Fruit fly (Drosophila melanogaster) whole organism, embryonic: ENCODE results near the gene Ndfip.

ENCODE experiments used
- Adf1 ChIP-seq: fragments of 200-800 bp; sonication (Bioruptor generic); IDR thresholded peaks from 2 replicates; pipeline ENCODE4 v1.3.6; 2022; ENCODE audit warnings: missing biosample characterization, missing genetic modification characterization
- Awh ChIP-seq: fragments of 200-800 bp; sonication (Bioruptor generic); IDR thresholded peaks from 2 replicates; pipeline ENCODE4, ENCODE4 v1.3.6; 2022; ENCODE audit warnings: missing biosample characterization, missing genetic modification characterization
- CG10979 ChIP-seq: fragments of 200-800 bp; sonication (Bioruptor generic); optimal IDR thresholded peaks from 2 replicates; lab custom pipeline; 2018; ENCODE audit warnings: missing biosample characterization, mild to moderate bottlenecking, missing genetic modification characterization, moderate library complexity
- CG11695 ChIP-seq: fragments of 200-800 bp; sonication (Bioruptor generic); IDR thresholded peaks from 3 replicates; pipeline ENCODE4 v1.3.6; 2022; ENCODE audit warnings: missing biosample characterization, missing genetic modification characterization
- CG12219 ChIP-seq: fragments of 200-800 bp; sonication (Bioruptor generic); optimal IDR thresholded peaks from 3 replicates; lab custom pipeline; 2018; ENCODE audit warnings: missing biosample characterization, mild to moderate bottlenecking, missing genetic modification characterization
- CG13287 ChIP-seq: fragments of 200-800 bp; sonication (Bioruptor generic); IDR thresholded peaks from 2 replicates; pipeline ENCODE4 v1.3.6; 2022; ENCODE audit warnings: missing biosample characterization, missing genetic modification characterization; ENCODE audit not compliant: partially characterized antibody
- CG1603 ChIP-seq: fragments of 200-800 bp; sonication (Bioruptor generic); optimal IDR thresholded peaks from 2 replicates; lab custom pipeline; 2019; ENCODE audit warnings: missing biosample characterization, mild to moderate bottlenecking, missing genetic modification characterization, moderate library complexity
- CG17385 ChIP-seq: fragments of 200-800 bp; sonication (Bioruptor generic); optimal IDR thresholded peaks from 3 replicates; lab custom pipeline; 2018; ENCODE audit warnings: missing biosample characterization, mild to moderate bottlenecking, missing genetic modification characterization
- CG2116 ChIP-seq: fragments of 200-800 bp; sonication (Bioruptor generic); optimal IDR thresholded peaks from 3 replicates; lab custom pipeline; 2018; ENCODE audit warnings: missing biosample characterization, mild to moderate bottlenecking, missing genetic modification characterization
- CG3163 ChIP-seq: fragments of 200-800 bp; sonication (Bioruptor generic); optimal IDR thresholded peaks from 3 replicates; lab custom pipeline; 2016; ENCODE audit warnings: missing biosample characterization, missing genetic modification characterization
- CG32772 ChIP-seq: fragments of 200-800 bp; sonication (Bioruptor generic); IDR thresholded peaks from 2 replicates; pipeline ENCODE4 v1.3.6; 2022; ENCODE audit warnings: missing biosample characterization, missing genetic modification characterization
- CG4424 ChIP-seq: fragments of 200-800 bp; sonication (Bioruptor generic); optimal IDR thresholded peaks from 3 replicates; lab custom pipeline; 2016; ENCODE audit warnings: missing biosample characterization, missing genetic modification characterization
- CG6254 ChIP-seq: fragments of 200-800 bp; sonication (Bioruptor generic); optimal IDR thresholded peaks from 3 replicates; lab custom pipeline; 2017; ENCODE audit warnings: mild to moderate bottlenecking, missing biosample characterization, missing genetic modification reagents, missing genetic modification characterization
- CG7987 ChIP-seq: fragments of 200-800 bp; sonication (Bioruptor generic); optimal IDR thresholded peaks from 2 replicates; lab custom pipeline; 2018; ENCODE audit warnings: missing biosample characterization, mild to moderate bottlenecking, missing genetic modification characterization, moderate library complexity
- Dbx ChIP-seq: fragments of 200-800 bp; sonication (Bioruptor generic); IDR thresholded peaks from 3 replicates; pipeline ENCODE4 v1.3.6; 2022; ENCODE audit warnings: missing biosample characterization, missing genetic modification characterization
- Dll ChIP-seq: fragments of 200-800 bp; sonication (Bioruptor generic); IDR thresholded peaks from 4 replicates; pipeline ENCODE4 v1.3.6; 2022; ENCODE audit warnings: missing biosample characterization, missing genetic modification characterization; ENCODE audit not compliant: partially characterized antibody
- Drgx ChIP-seq: fragments of 200-800 bp; sonication (Bioruptor generic); IDR thresholded peaks from 2 replicates; pipeline ENCODE4 v1.3.6; 2022; ENCODE audit warnings: missing biosample characterization, missing genetic modification characterization
- Eip74EF ChIP-seq, 2 experiments: fragments of 200-800 bp in 1 of 2; fragments of >200 bp in 1 of 2; sonication (Bioruptor generic) in 1 of 2; optimal IDR thresholded peaks; 2 replicates each; lab custom pipeline; 2017 to 2019; ENCODE audit warnings: missing biosample characterization in 2 of 2, missing genetic modification characterization in 2 of 2, mild to moderate bottlenecking in 1 of 2, moderate library complexity in 1 of 2
- Hr51 ChIP-seq, 2 experiments: fragments of 200-800 bp; sonication (Bioruptor generic); optimal IDR thresholded peaks; 2 replicates in 1 of 2; 3 replicates in 1 of 2; lab custom pipeline; 2016 to 2018; ENCODE audit warnings: missing biosample characterization in 2 of 2, missing genetic modification characterization in 2 of 2, mild to moderate bottlenecking in 1 of 2, moderate library complexity in 1 of 2
- Mad ChIP-seq: fragments of 200-800 bp; sonication (Bioruptor generic); optimal IDR thresholded peaks from 2 replicates; lab custom pipeline; 2016; ENCODE audit warnings: missing biosample characterization, missing genetic modification characterization
- TFAM ChIP-seq: fragments of 200-800 bp; sonication (Bioruptor generic); optimal IDR thresholded peaks from 2 replicates; lab custom pipeline; 2017; ENCODE audit warnings: missing biosample characterization, missing genetic modification characterization, inconsistent platforms
- al ChIP-seq: fragments of 200-800 bp; sonication (Bioruptor generic); IDR thresholded peaks from 2 replicates; pipeline ENCODE4 v1.3.6; 2022; ENCODE audit warnings: missing biosample characterization, missing genetic modification characterization
- amos ChIP-seq: fragments of 200-800 bp; sonication (Bioruptor generic); IDR thresholded peaks from 2 replicates; pipeline ENCODE4 v1.3.6; 2022; ENCODE audit warnings: missing biosample characterization, missing genetic modification characterization; ENCODE audit not compliant: partially characterized antibody
- az2 ChIP-seq: fragments of 200-800 bp; sonication (Bioruptor generic); optimal IDR thresholded peaks from 3 replicates; lab custom pipeline; 2016; ENCODE audit warnings: missing biosample characterization, missing genetic modification characterization
- bab2 ChIP-seq: fragments of 200-800 bp; sonication (Bioruptor generic); optimal IDR thresholded peaks from 2 replicates; lab custom pipeline; 2016; ENCODE audit warnings: missing biosample characterization, missing genetic modification characterization
- chinmo ChIP-seq: fragments of 200-800 bp; sonication (Bioruptor generic); IDR thresholded peaks from 4 replicates; pipeline ENCODE4 v1.3.6; 2022; ENCODE audit warnings: missing biosample characterization, missing genetic modification characterization; ENCODE audit not compliant: partially characterized antibody
- dmrt99B ChIP-seq: fragments of 200-800 bp; sonication (Bioruptor generic); optimal IDR thresholded peaks from 2 replicates; lab custom pipeline; 2018; ENCODE audit warnings: missing biosample characterization, mild to moderate bottlenecking, missing genetic modification characterization, moderate library complexity
- fd64A ChIP-seq: fragments of 200-800 bp; sonication (Bioruptor generic); optimal IDR thresholded peaks from 3 replicates; lab custom pipeline; 2018; ENCODE audit warnings: missing biosample characterization, mild to moderate bottlenecking, missing genetic modification characterization
- ftz-f1 ChIP-seq: fragments of 200-800 bp; sonication (Bioruptor generic); optimal IDR thresholded peaks from 2 replicates; lab custom pipeline; 2016; ENCODE audit warnings: missing biosample characterization, missing genetic modification characterization
- gem ChIP-seq: fragments of 200-800 bp; sonication (Bioruptor generic); optimal IDR thresholded peaks from 2 replicates; lab custom pipeline; 2019; ENCODE audit warnings: missing biosample characterization, mild to moderate bottlenecking, missing genetic modification characterization, moderate library complexity
- gsb ChIP-seq: fragments of 200-800 bp; sonication (Bioruptor generic); IDR thresholded peaks from 2 replicates; pipeline ENCODE4 v1.3.6; 2022; ENCODE audit warnings: missing biosample characterization, missing genetic modification characterization
- hbn ChIP-seq: fragments of 200-800 bp; sonication (Bioruptor generic); IDR thresholded peaks from 2 replicates; pipeline ENCODE4 v1.3.6; 2022; ENCODE audit warnings: missing biosample characterization, missing genetic modification characterization; ENCODE audit not compliant: partially characterized antibody
- hkb ChIP-seq, 2 experiments: fragments of 200-800 bp in 1 of 2; fragments of >200 bp in 1 of 2; sonication (Bioruptor generic) in 1 of 2; IDR thresholded peaks in 1 of 2; optimal IDR thresholded peaks in 1 of 2; 2 replicates each; pipeline versions ENCODE4 v1.3.6 to Lab custom; 2017 to 2022; ENCODE audit warnings: missing biosample characterization in 1 of 2, missing genetic modification characterization in 1 of 2
- inv ChIP-seq: fragments of 200-800 bp; sonication (Bioruptor generic); IDR thresholded peaks from 2 replicates; pipeline ENCODE4 v1.3.6; 2022; ENCODE audit warnings: missing biosample characterization, missing genetic modification characterization; ENCODE audit not compliant: partially characterized antibody
- knrl ChIP-seq: fragments of 200-800 bp; sonication (Bioruptor generic); IDR thresholded peaks from 3 replicates; pipeline ENCODE4 v1.3.6; 2022; ENCODE audit warnings: missing biosample characterization, missing genetic modification characterization; ENCODE audit not compliant: partially characterized antibody
- nom ChIP-seq: fragments of 200-800 bp; sonication (Bioruptor generic); optimal IDR thresholded peaks from 2 replicates; lab custom pipeline; 2017; ENCODE audit warnings: missing biosample characterization, missing genetic modification characterization, mild to moderate bottlenecking, moderate library complexity, missing genetic modification reagents
- onecut ChIP-seq: fragments of 200-800 bp; sonication (Bioruptor generic); IDR thresholded peaks from 2 replicates; pipeline ENCODE4 v1.3.6; 2022; ENCODE audit warnings: missing biosample characterization, missing genetic modification characterization
- pan ChIP-seq, 4 experiments: fragments of >200 bp in 3 of 4; fragments of 200-800 bp in 1 of 4; sonication (Bioruptor generic) in 1 of 4; optimal IDR thresholded peaks in 3 of 4; IDR thresholded peaks in 1 of 4; 2 replicates each; pipeline versions ENCODE4 v1.3.6 to Lab custom; 2017 to 2022; ENCODE audit warnings: missing biosample characterization in 2 of 4, missing genetic modification characterization in 2 of 4, mixed read lengths in 1 of 4
- phol ChIP-seq: fragments of 200-800 bp; sonication (Bioruptor generic); optimal IDR thresholded peaks from 3 replicates; lab custom pipeline; 2018; ENCODE audit warnings: missing biosample characterization, mild to moderate bottlenecking, missing genetic modification characterization, moderate library complexity
- rib ChIP-seq: fragments of 200-800 bp; sonication (Bioruptor generic); IDR thresholded peaks from 2 replicates; pipeline ENCODE4 v1.3.6; 2022; ENCODE audit warnings: missing biosample characterization, missing genetic modification characterization
- sd ChIP-seq: fragments of 200-800 bp; sonication (Bioruptor generic); optimal IDR thresholded peaks from 3 replicates; lab custom pipeline; 2018; ENCODE audit warnings: missing biosample characterization, mild to moderate bottlenecking, missing genetic modification characterization, moderate library complexity
- vvl ChIP-seq: fragments of 200-800 bp; sonication (Bioruptor generic); IDR thresholded peaks from 2 replicates; pipeline ENCODE4 v1.3.6; 2022; ENCODE audit warnings: missing biosample characterization, missing genetic modification characterization
- yki ChIP-seq: fragments of >200 bp; optimal IDR thresholded peaks from 3 replicates; lab custom pipeline; 2018
- z ChIP-seq: fragments of 200-800 bp; sonication (Bioruptor generic); IDR thresholded peaks from 3 replicates; pipeline ENCODE4 v1.3.6; 2022; ENCODE audit warnings: missing biosample characterization, missing genetic modification characterization
- zen2 ChIP-seq: fragments of 200-800 bp; sonication (Bioruptor generic); IDR thresholded peaks from 3 replicates; pipeline ENCODE4 v1.3.6; 2022; ENCODE audit warnings: missing biosample characterization, missing genetic modification characterization; ENCODE audit not compliant: partially characterized antibody
- zfh1 ChIP-seq: fragments of 200-800 bp; sonication (Bioruptor generic); IDR thresholded peaks from 3 replicates; pipeline ENCODE4 v1.3.6; 2022; ENCODE audit warnings: missing biosample characterization, missing genetic modification characterization

Gene Ndfip

DNA sequence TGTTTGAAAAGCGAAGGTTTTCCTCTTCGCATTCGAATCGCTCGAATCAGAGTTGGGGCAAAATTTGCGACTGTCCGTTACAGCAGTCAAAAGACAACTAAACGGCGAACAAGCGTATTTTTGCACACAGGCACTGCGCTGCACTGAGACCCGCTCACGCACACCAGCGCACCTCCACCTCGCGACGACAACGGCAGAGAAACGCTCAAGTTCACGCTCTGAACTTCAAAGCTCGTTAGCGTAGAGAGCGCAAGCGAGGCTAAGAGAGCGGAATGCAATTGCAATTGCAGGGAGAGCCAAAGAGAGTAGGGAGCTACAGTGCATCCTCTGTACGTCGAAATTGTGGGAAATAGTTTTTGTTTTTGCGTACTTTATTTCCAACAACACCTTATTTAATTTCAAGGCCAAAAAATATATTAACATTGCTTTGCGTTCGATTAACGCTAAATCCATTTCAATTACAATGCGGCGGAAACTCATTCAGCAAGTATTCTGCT is 34.8 kb downstream of the Ndfip start, which contains the start of gene Eip74EF (continued):
- TF ChIP-seq knrl (no peak), hbn (GFP tag; lab: Robert Waterston, UW) (peak; percentile 25; the same call in 1 of the 2 replicates), zfh1 (peak; percentile 43; the same call in 1 of the 3 replicates), CG4424 (GFP tag; lab: Kevin White, UChicago) (peak; percentile 5), fd64A (GFP tag; lab: Kevin White, UChicago) (no peak), bab2 (GFP tag; lab: Kevin White, UChicago) (no peak), CG1603 (tag; lab: Kevin White, UChicago) (peak; percentile 21), dmrt99B (tag; lab: Kevin White, UChicago) (peak; percentile 11), Eip74EF (GFP tag; optimal IDR thresholded peaks at IDR 0.05; lab: Kevin White, UChicago) (peak in 1 of 2 experiments; percentile 55), CG6254 (no peak), nom (GFP tag; lab: Kevin White, UChicago) (peak; percentile 77), gsb (0 out of 2 replicates have a peak, but pooled peaks have one; percentile 26), CG7987 (GFP tag; lab: Kevin White, UChicago) (peak; percentile 11), zen2 (peak; percentile 66; the same call in 1 of the 3 replicates), inv (GFP tag; lab: Robert Waterston, UW) (0 out of 2 replicates have a peak, but pooled peaks have one; percentile 22), Dbx (GFP tag; lab: Robert Waterston, UW) (0 out of 3 replicates have a peak, but pooled peaks have one; percentile 29), CG13287 (GFP tag; lab: Robert Waterston, UW) (peak; percentile 26; the same call in 1 of the 2 replicates), al (GFP tag; lab: Robert Waterston, UW) (no peak), Mad (GFP tag; lab: Kevin White, UChicago) (no peak), onecut (GFP tag; lab: Robert Waterston, UW) (peak; percentile 26; the same call in 1 of the 2 replicates), yki (lab: Kevin White, UChicago) (peak; percentile 13), amos (GFP tag; lab: Robert Waterston, UW) (peak; percentile 7; the same call in 1 of the 2 replicates), hkb (optimal IDR thresholded peaks at IDR 0.05; lab: Kevin White, UChicago) (no peak), hkb (GFP tag; IDR thresholded peaks at IDR 0.05; lab: Robert Waterston, UW) (peak; percentile 48; the same call in 1 of the 2 replicates), CG32772 (GFP tag; lab: Robert Waterston, UW) (no peak), Dll (0 out of 4 replicates have a peak, but pooled peaks have one; percentile 19), pan (optimal IDR thresholded peaks at IDR 0.05; lab: Kevin White, UChicago) (no peak), pan (GFP tag; optimal IDR thresholded peaks at IDR 0.05 in 1 of 2, IDR thresholded peaks at IDR 0.05 in 1 of 2) (peak in 1 of 2 experiments; percentile 14), TFAM (no peak), Hr51 (GFP tag; optimal IDR thresholded peaks at IDR 0.05; lab: Kevin White, UChicago) (peak in 1 of 2 experiments; percentile 13), Drgx (GFP tag; lab: Robert Waterston, UW) (peak; percentile 79), gem (tag; lab: Kevin White, UChicago) (peak; percentile 15), CG11695 (GFP tag; lab: Robert Waterston, UW) (0 out of 3 replicates have a peak, but pooled peaks have one; percentile 25), CG17385 (GFP tag; lab: Kevin White, UChicago) (peak; percentile 19), CG3163 (GFP tag; lab: Kevin White, UChicago) (peak; percentile 89), rib (peak; percentile 62; the same call in 1 of the 2 replicates), sd (tag; lab: Kevin White, UChicago) (peak; percentile 10), ftz-f1 (GFP tag; lab: Kevin White, UChicago) (peak; percentile 78), vvl (GFP tag; lab: Robert Waterston, UW) (peak; percentile 52), Adf1 (GFP tag; lab: Robert Waterston, UW) (0 out of 2 replicates have a peak, but pooled peaks have one; percentile 31), phol (tag; lab: Kevin White, UChicago) (peak; percentile 4), Awh (GFP tag; lab: Robert Waterston, UW) (0 out of 2 replicates have a peak, but pooled peaks have one; percentile 8), z (GFP tag; lab: Robert Waterston, UW) (peak; percentile 90), az2 (peak; percentile 18), CG12219 (GFP tag; lab: Kevin White, UChicago) (no peak), CG10979 (tag; lab: Kevin White, UChicago) (peak; percentile 16), chinmo (GFP tag; lab: Robert Waterston, UW) (peak; percentile 99), CG2116 (no peak)
